Worm (Caenorhabditis elegans) whole organism, L1 larva: Measurements from ENCODE around the gene gcy-5.

Experiments used
- alr-1 ChIP-seq: fragments of 200-800 bp; sonication (Bioruptor generic); optimal IDR thresholded peaks from 2 replicates; lab custom pipeline; 2018; ENCODE audit warnings: borderline replicate concordance, mild to moderate bottlenecking, missing genetic modification characterization, missing compliant biosample characterization
- aly-2 ChIP-seq: fragments of 150-350 bp; optimal IDR thresholded peaks from 2 replicates; lab custom pipeline; 2014; ENCODE audit warnings: missing biosample characterization, missing genetic modification characterization
- ama-1 ChIP-seq: fragments of 150-350 bp; optimal IDR thresholded peaks from 2 replicates; lab custom pipeline; 2014
- elt-3 ChIP-seq, 6 experiments: fragments of 150-350 bp in 1 of 6; sonication (generic microtip); optimal IDR thresholded peaks; 2 replicates each; lab custom pipeline; 2017 to 2018; ENCODE audit warnings: missing biosample characterization in 6 of 6, missing genetic modification characterization in 6 of 6, inconsistent platforms in 1 of 6
- fos-1 ChIP-seq: fragments of 150-350 bp; optimal IDR thresholded peaks from 2 replicates; lab custom pipeline; 2014; ENCODE audit warnings: missing biosample characterization, missing genetic modification characterization
- lin-15B ChIP-seq: fragments of 150-350 bp; sonication (generic microtip); optimal IDR thresholded peaks from 3 replicates; lab custom pipeline; 2014; ENCODE audit warnings: missing biosample characterization, missing genetic modification characterization
- lin-39 ChIP-seq: fragments of 150-350 bp; optimal IDR thresholded peaks from 2 replicates; lab custom pipeline; 2014; ENCODE audit warnings: missing biosample characterization, missing genetic modification reagents, missing genetic modification characterization
- nhr-28 ChIP-seq: fragments of 150-350 bp; optimal IDR thresholded peaks from 2 replicates; lab custom pipeline; 2014; ENCODE audit warnings: missing biosample characterization, missing genetic modification characterization
- nhr-90 ChIP-seq: sonication (generic microtip); optimal IDR thresholded peaks from 2 replicates; lab custom pipeline; 2016; ENCODE audit warnings: mild to moderate bottlenecking, missing genetic modification characterization, missing compliant biosample characterization; ENCODE audit not compliant: poor library complexity
- unc-30 ChIP-seq: sonication (generic microtip); optimal IDR thresholded peaks from 2 replicates; lab custom pipeline; 2017; ENCODE audit warnings: missing biosample characterization, missing genetic modification characterization

DNA sequence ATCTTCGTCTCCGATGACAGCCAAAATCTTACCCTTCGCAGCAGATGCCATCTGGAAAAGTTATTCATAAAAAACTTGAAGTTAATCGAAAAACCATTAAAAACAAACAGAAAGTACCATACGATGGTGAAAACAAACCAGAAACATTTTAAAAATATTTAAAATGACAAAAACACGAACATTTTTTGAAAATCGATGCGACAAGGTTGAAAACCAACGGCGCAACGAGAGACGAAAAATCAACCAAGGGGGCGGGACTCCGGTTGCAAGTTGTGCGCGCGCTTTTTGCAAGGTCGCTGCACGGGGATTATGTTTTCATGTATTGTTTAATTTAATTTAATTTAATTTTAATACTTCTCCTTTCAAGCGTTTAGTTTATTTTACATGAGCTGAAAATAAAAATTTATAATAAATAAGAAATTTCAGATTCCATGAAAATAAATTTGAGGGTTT lies 12.3 kb downstream of the gcy-5 start, which contains the start of gene vha-9:
- TF ChIP-seq lin-39 (tag; lab: Kevin White, UChicago) (no peak), nhr-90 (peak; percentile 81), alr-1 (tag; lab: Kevin White, UChicago) (no peak), fos-1 (no peak), nhr-28 (tag; lab: Kevin White, UChicago) (no peak), unc-30 (tag; lab: Kevin White, UChicago) (no peak), ama-1 (lab: Kevin White, UChicago) (no peak), elt-3 (tag; optimal IDR thresholded peaks at IDR 0.05; lab: Kevin White, UChicago) (peak in 1 of 6 experiments; percentile 37), lin-15B (tag; lab: Kevin White, UChicago) (peak; percentile 31), aly-2 (tag; lab: Kevin White, UChicago) (no peak)
